Fruit fly (Drosophila melanogaster) whole organism, prepupa: ENCODE measurements around the gene bdwf.

Experiments
- CG10631 ChIP-seq: fragments of 200-800 bp; sonication (Bioruptor generic); optimal IDR thresholded peaks from 2 replicates; lab custom pipeline; 2016; ENCODE audit warnings: missing biosample characterization, missing genetic modification characterization
- CG15336 ChIP-seq: fragments of 200-800 bp; sonication (Bioruptor generic); IDR thresholded peaks from 2 replicates; pipeline ENCODE4 v1.3.6; 2022; ENCODE audit warnings: missing biosample characterization, missing genetic modification characterization
- CG16779 ChIP-seq: fragments of 200-800 bp; sonication (Bioruptor generic); optimal IDR thresholded peaks from 3 replicates; lab custom pipeline; 2017; ENCODE audit warnings: missing biosample characterization, mild to moderate bottlenecking, missing genetic modification characterization
- CG3919 ChIP-seq: fragments of 200-800 bp; sonication (Bioruptor generic); optimal IDR thresholded peaks from 3 replicates; lab custom pipeline; 2016; ENCODE audit warnings: missing biosample characterization, missing genetic modification characterization
- CG6854 ChIP-seq: fragments of 200-800 bp; sonication (Bioruptor generic); optimal IDR thresholded peaks from 2 replicates; lab custom pipeline; 2017; ENCODE audit warnings: missing biosample characterization, mild to moderate bottlenecking, missing genetic modification characterization
- CG8119 ChIP-seq: fragments of 200-800 bp; sonication (Bioruptor generic); IDR thresholded peaks from 3 replicates; pipeline ENCODE4 v1.3.6; 2022; ENCODE audit warnings: missing biosample characterization, missing genetic modification characterization
- CG8632 ChIP-seq: fragments of 200-800 bp; sonication (Bioruptor generic); optimal IDR thresholded peaks from 3 replicates; lab custom pipeline; 2016; ENCODE audit warnings: missing biosample characterization, missing genetic modification characterization
- Hr39 ChIP-seq: fragments of 200-800 bp; sonication (Bioruptor generic); optimal IDR thresholded peaks from 2 replicates; lab custom pipeline; 2016; ENCODE audit warnings: missing biosample characterization, missing genetic modification characterization
- OdsH ChIP-seq: fragments of 200-800 bp; sonication (Bioruptor generic); optimal IDR thresholded peaks from 3 replicates; lab custom pipeline; 2016; ENCODE audit warnings: missing biosample characterization, missing genetic modification characterization
- eg ChIP-seq: fragments of 200-800 bp; sonication (Bioruptor generic); IDR thresholded peaks from 3 replicates; pipeline ENCODE4 v1.3.6; 2022; ENCODE audit warnings: missing biosample characterization, missing genetic modification characterization
- fd59A ChIP-seq: fragments of 200-800 bp; sonication (Bioruptor generic); optimal IDR thresholded peaks from 2 replicates; lab custom pipeline; 2017; ENCODE audit warnings: missing biosample characterization, mild to moderate bottlenecking, missing genetic modification characterization, missing genetic modification reagents
- spab ChIP-seq: fragments of 200-800 bp; sonication (Bioruptor generic); optimal IDR thresholded peaks from 2 replicates; lab custom pipeline; 2017; ENCODE audit warnings: missing biosample characterization, mild to moderate bottlenecking, missing genetic modification characterization, missing genetic modification reagents

DNA sequence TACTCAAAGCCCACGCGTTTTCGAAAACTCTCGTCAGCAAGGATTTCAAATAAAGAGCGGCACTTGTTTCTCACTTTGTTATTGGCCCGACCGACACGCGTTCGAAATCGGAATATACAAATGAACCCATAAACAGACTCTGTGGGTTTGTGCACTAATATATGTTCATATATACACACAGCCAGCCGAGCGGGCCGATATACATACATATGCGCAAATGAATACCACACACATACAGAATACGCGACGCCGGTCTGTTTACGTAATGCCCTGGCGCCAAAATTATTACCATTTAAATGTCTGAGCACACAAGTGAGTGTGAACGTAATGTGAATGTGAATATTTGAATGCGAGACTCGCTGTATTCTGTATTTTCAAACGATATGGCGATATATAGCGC is 24.8 kb upstream of the bdwf start:
- TF ChIP-seq OdsH (GFP tag; lab: Kevin White, UChicago), result no peak
- TF ChIP-seq CG8119, result no peak
- TF ChIP-seq eg (GFP tag; lab: Robert Waterston, UW), result no peak
- TF ChIP-seq spab (GFP tag; lab: Kevin White, UChicago), result no peak
- no peak for TF ChIP-seq CG10631 (GFP tag; lab: Kevin White, UChicago)
- no peak for TF ChIP-seq CG15336
- no peak for TF ChIP-seq CG6854 (GFP tag; lab: Kevin White, UChicago)
- no peak for TF ChIP-seq CG3919 (GFP tag; lab: Kevin White, UChicago)
- no peak for TF ChIP-seq CG8632
- no peak for TF ChIP-seq Hr39 (GFP tag; lab: Kevin White, UChicago)
- no peak for TF ChIP-seq fd59A (GFP tag; lab: Kevin White, UChicago)
- TF ChIP-seq CG16779 (tag; lab: Kevin White, UChicago), result no peak
